Worm (Caenorhabditis elegans): Measurements from ENCODE around the gene dhhc-4.

The dhhc-4 gene

DNA sequence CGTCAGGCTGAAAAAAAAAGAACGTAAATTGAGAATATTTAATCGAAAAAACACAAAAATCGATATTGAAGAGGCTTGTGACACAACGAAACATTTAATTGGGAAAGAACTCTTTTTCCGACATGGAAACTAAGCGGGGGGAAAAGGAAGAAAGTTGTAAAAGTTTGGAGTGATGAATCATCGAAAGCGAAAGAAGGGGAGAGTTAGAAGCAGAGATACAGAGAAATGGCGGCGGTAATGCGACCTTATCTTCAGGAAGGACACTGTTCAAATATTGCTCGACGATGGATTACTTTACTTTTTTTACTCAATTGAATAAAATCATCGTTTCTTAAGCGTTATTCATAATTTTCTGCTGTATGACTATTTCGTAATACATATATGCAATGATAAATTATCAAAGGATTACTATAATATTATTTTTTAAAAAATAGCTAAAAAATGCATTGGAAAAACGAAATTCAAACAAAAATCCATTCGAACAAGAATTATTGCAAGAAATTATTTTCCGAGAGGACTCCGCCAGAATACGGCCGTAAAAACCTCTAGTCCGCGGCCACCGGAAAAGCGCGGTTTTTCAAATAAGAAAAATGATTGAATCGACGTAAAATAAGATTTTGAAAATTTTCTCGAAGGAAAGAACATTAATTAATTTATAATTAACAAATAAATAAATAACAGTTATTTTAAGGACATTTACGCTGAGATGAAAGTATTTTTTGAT lies at the start of gene dhhc-4:
Gene dhhc-4 (minus strand): TSS at position 13 of the 724 bp plus-strand sequence.
- TF ChIP-seq flh-1 (GFP tag; optimal IDR thresholded peaks at IDR 0.05) (no peak), nhr-28 (tag; optimal IDR thresholded peaks at IDR 0.05) (no peak), mab-5 (tag; optimal IDR thresholded peaks at IDR 0.05) (peak; percentile 26), hlh-1 (tag; optimal IDR thresholded peaks at IDR 0.05) (no peak), nhr-12 (tag; optimal IDR thresholded peaks at IDR 0.05) (no peak), M03D4.4 (tag; optimal IDR thresholded peaks at IDR 0.05) (no peak), lin-13 (tag; optimal IDR thresholded peaks at IDR 0.05) (peak; percentile 6), blmp-1 (tag; optimal IDR thresholded peaks at IDR 0.05) (no peak), nhr-76 (tag; optimal IDR thresholded peaks at IDR 0.05) (no peak), pha-4 (tag; optimal IDR thresholded peaks at IDR 0.05) (no peak), mep-1 (tag; optimal IDR thresholded peaks at IDR 0.05) (peak; percentile 52), tbx-8 (GFP tag; optimal IDR thresholded peaks at IDR 0.05) (no peak), drap-1 (GFP tag; optimal IDR thresholded peaks at IDR 0.05) (no peak), unc-39 (tag; optimal IDR thresholded peaks at IDR 0.05) (no peak), lin-32 (GFP tag; optimal IDR thresholded peaks at IDR 0.05) (no peak), unc-62 (GFP tag; optimal IDR thresholded peaks at IDR 0.05) (no peak), unc-120 (tag; optimal IDR thresholded peaks at IDR 0.05; ENCODE audit: poor library complexity, severe bottlenecking) (no peak), ztf-11 (tag; optimal IDR thresholded peaks at IDR 0.05) (no peak), zip-8 (tag; optimal IDR thresholded peaks at IDR 0.05) (no peak), sptf-1 (tag; optimal IDR thresholded peaks at IDR 0.05) (peak; percentile 25), ceh-39 (tag; optimal IDR thresholded peaks at IDR 0.05) (no peak), snpc-4 (tag; optimal IDR thresholded peaks at IDR 0.05) (no peak), mls-2 (tag; optimal IDR thresholded peaks at IDR 0.05) (no peak), ham-2 (GFP tag; optimal IDR thresholded peaks at IDR 0.05) (no peak), sem-2 (GFP tag; optimal IDR thresholded peaks at IDR 0.05) (no peak), elt-1 (tag; optimal IDR thresholded peaks at IDR 0.05; ENCODE audit: borderline replicate concordance, insufficient read depth) (no peak), ceh-43 (GFP tag; optimal IDR thresholded peaks at IDR 0.05) (no peak), ces-1 (GFP tag; optimal IDR thresholded peaks at IDR 0.05) (no peak), nhr-237 (tag; optimal IDR thresholded peaks at IDR 0.05) (no peak), nhr-2 (tag; optimal IDR thresholded peaks at IDR 0.05) (no peak), elt-3 (tag; optimal IDR thresholded peaks at IDR 0.05) (no peak), cnd-1 (tag; optimal IDR thresholded peaks at IDR 0.05) (no peak), lsy-2 (tag; optimal IDR thresholded peaks at IDR 0.05) (peak; percentile 48), bed-3 (GFP tag; optimal IDR thresholded peaks at IDR 0.05) (no peak), ceh-83 (GFP tag; optimal IDR thresholded peaks at IDR 0.05) (peak; percentile 9)

DNA sequence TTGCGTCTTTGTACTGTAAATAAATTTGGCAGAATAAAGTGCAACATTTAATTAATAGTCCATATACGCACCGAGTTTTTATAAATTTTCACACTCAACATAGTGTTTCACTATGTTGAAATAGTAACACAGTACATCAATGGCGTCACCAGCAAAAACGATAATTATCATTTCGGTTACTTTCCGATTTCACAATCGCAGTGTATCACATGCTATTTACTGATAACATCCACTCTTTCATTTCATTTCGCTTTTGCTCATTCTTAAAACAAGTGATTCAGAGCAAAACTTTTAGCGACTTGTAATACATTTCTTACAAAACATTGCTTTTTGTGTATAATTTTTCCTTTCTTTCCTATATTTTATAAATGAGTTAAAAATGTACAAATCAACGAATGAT lies 46.1 kb upstream of the dhhc-4 start, which contains the start of gene cbp-3:
Gene cbp-3 (plus strand): TSS at position 272 of the 400 bp plus-strand sequence.
- TF ChIP-seq flh-1 (GFP tag; optimal IDR thresholded peaks at IDR 0.05): no peak
- no peak for TF ChIP-seq pha-4 (tag; optimal IDR thresholded peaks at IDR 0.05)
- TF ChIP-seq nhr-2 (tag; optimal IDR thresholded peaks at IDR 0.05): no peak
- TF ChIP-seq ceh-39 (tag; optimal IDR thresholded peaks at IDR 0.05): no peak
- TF ChIP-seq bed-3 (GFP tag; optimal IDR thresholded peaks at IDR 0.05): no peak
- TF ChIP-seq zip-8 (tag; optimal IDR thresholded peaks at IDR 0.05): no peak
- no peak for TF ChIP-seq ceh-83 (GFP tag; optimal IDR thresholded peaks at IDR 0.05)
- TF ChIP-seq hlh-1 (tag; optimal IDR thresholded peaks at IDR 0.05): no peak
- no peak for TF ChIP-seq lsy-2 (tag; optimal IDR thresholded peaks at IDR 0.05)
- no peak for TF ChIP-seq nhr-12 (tag; optimal IDR thresholded peaks at IDR 0.05)
- TF ChIP-seq unc-120 (tag; optimal IDR thresholded peaks at IDR 0.05; ENCODE audit: poor library complexity, severe bottlenecking): no peak
- no peak for TF ChIP-seq ztf-11 (tag; optimal IDR thresholded peaks at IDR 0.05)

DNA sequence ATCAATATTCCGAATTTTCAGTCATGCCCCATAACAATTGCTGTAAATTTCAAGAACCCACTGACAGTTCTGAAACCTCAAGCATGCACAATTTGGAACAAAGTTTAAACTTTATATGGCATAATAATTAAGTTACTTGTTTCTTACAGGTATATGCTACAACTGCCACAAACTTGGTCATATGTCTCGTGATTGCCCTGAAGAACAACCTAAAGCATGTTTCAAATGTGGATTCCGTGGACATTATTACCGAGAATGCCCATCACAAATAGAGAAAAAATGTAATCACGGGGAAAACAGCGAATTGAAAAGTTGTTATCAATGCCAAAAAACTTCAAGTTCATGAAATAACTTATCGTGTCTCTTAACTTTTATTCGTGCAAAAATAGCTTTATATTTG lies 45.4 kb upstream of the dhhc-4 start:
- TF ChIP-seq nhr-2 (tag; optimal IDR thresholded peaks at IDR 0.05): no peak
- no peak for TF ChIP-seq unc-39 (tag; optimal IDR thresholded peaks at IDR 0.05)
- TF ChIP-seq unc-62 (GFP tag; optimal IDR thresholded peaks at IDR 0.05): no peak
- no peak for TF ChIP-seq lin-13 (tag; optimal IDR thresholded peaks at IDR 0.05)
- no peak for TF ChIP-seq M03D4.4 (tag; optimal IDR thresholded peaks at IDR 0.05)
- no peak for TF ChIP-seq nhr-28 (tag; optimal IDR thresholded peaks at IDR 0.05)
- no peak for TF ChIP-seq bed-3 (GFP tag; optimal IDR thresholded peaks at IDR 0.05)
- TF ChIP-seq pha-4 (tag; optimal IDR thresholded peaks at IDR 0.05): no peak
- TF ChIP-seq mab-5 (tag; optimal IDR thresholded peaks at IDR 0.05): no peak
- TF ChIP-seq cnd-1 (tag; optimal IDR thresholded peaks at IDR 0.05): no peak
